Fruit fly (Drosophila melanogaster) whole organism, embryonic: Measurements from ENCODE around the gene CG6709.

Experiments
- CG10321 ChIP-seq: fragments of 200-800 bp; sonication (Bioruptor generic); IDR thresholded peaks from 2 replicates; pipeline ENCODE4 v1.3.6; 2022; ENCODE audit warnings: missing biosample characterization, missing genetic modification characterization
- CG10654 ChIP-seq: fragments of 200-800 bp; sonication (Bioruptor generic); optimal IDR thresholded peaks from 2 replicates; lab custom pipeline; 2016; ENCODE audit warnings: missing biosample characterization, missing genetic modification characterization
- CG11093 ChIP-seq: fragments of 200-800 bp; sonication (Bioruptor generic); IDR thresholded peaks from 3 replicates; pipeline ENCODE4 v1.3.6; 2022; ENCODE audit warnings: missing biosample characterization, missing genetic modification characterization
- CG11560 ChIP-seq: fragments of 200-800 bp; sonication (Bioruptor generic); IDR thresholded peaks from 3 replicates; pipeline ENCODE4 v1.3.6; 2022; ENCODE audit warnings: missing biosample characterization, missing genetic modification characterization
- CG13287 ChIP-seq: fragments of 200-800 bp; sonication (Bioruptor generic); IDR thresholded peaks from 2 replicates; pipeline ENCODE4 v1.3.6; 2022; ENCODE audit warnings: missing biosample characterization, missing genetic modification characterization; ENCODE audit not compliant: partially characterized antibody
- CG13775 ChIP-seq: fragments of 200-800 bp; sonication (Bioruptor generic); optimal IDR thresholded peaks from 3 replicates; lab custom pipeline; 2017; ENCODE audit warnings: missing biosample characterization, mild to moderate bottlenecking, missing genetic modification characterization
- CG14710 ChIP-seq: fragments of 200-800 bp; sonication (Bioruptor generic); optimal IDR thresholded peaks from 3 replicates; lab custom pipeline; 2019; ENCODE audit warnings: missing biosample characterization, mild to moderate bottlenecking, missing genetic modification characterization, moderate library complexity
- CG15479 ChIP-seq: fragments of 200-800 bp; sonication (Bioruptor generic); optimal IDR thresholded peaks from 3 replicates; lab custom pipeline; 2019; ENCODE audit warnings: missing biosample characterization, mild to moderate bottlenecking, missing genetic modification characterization, moderate library complexity
- CG15514 ChIP-seq: fragments of 200-800 bp; sonication (Bioruptor generic); optimal IDR thresholded peaks from 3 replicates; lab custom pipeline; 2017; ENCODE audit warnings: missing biosample characterization, missing genetic modification characterization, mild to moderate bottlenecking, moderate library complexity, missing genetic modification reagents
- CG1603 ChIP-seq: fragments of 200-800 bp; sonication (Bioruptor generic); optimal IDR thresholded peaks from 2 replicates; lab custom pipeline; 2019; ENCODE audit warnings: missing biosample characterization, mild to moderate bottlenecking, missing genetic modification characterization, moderate library complexity
- CG4328 ChIP-seq: fragments of 200-800 bp; sonication (Bioruptor generic); optimal IDR thresholded peaks from 3 replicates; lab custom pipeline; 2017; ENCODE audit warnings: missing biosample characterization, missing genetic modification reagents, missing genetic modification characterization
- CG7745 ChIP-seq: fragments of 200-800 bp; sonication (Bioruptor generic); optimal IDR thresholded peaks from 2 replicates; lab custom pipeline; 2018; ENCODE audit warnings: missing biosample characterization, mild to moderate bottlenecking, missing genetic modification characterization, moderate library complexity
- CG8388 ChIP-seq: fragments of 200-800 bp; sonication (Bioruptor generic); optimal IDR thresholded peaks from 2 replicates; lab custom pipeline; 2019; ENCODE audit warnings: missing biosample characterization, mild to moderate bottlenecking, missing genetic modification characterization, moderate library complexity
- CG9797 ChIP-seq: fragments of 200-800 bp; sonication (Bioruptor generic); optimal IDR thresholded peaks from 3 replicates; lab custom pipeline; 2018; ENCODE audit warnings: missing biosample characterization, mild to moderate bottlenecking, missing genetic modification characterization
- Camta ChIP-seq: fragments of 200-800 bp; sonication (Bioruptor generic); optimal IDR thresholded peaks from 2 replicates; lab custom pipeline; 2016; ENCODE audit warnings: missing biosample characterization, missing genetic modification characterization
- CrebB ChIP-seq: fragments of 200-800 bp; sonication (Bioruptor generic); optimal IDR thresholded peaks from 3 replicates; lab custom pipeline; 2018; ENCODE audit warnings: missing biosample characterization, mild to moderate bottlenecking, missing genetic modification characterization
- Dbx ChIP-seq: fragments of 200-800 bp; sonication (Bioruptor generic); IDR thresholded peaks from 3 replicates; pipeline ENCODE4 v1.3.6; 2022; ENCODE audit warnings: missing biosample characterization, missing genetic modification characterization
- Dfd ChIP-seq, 2 experiments: fragments of >200 bp; optimal IDR thresholded peaks; 2 replicates each; lab custom pipeline; 2017; ENCODE audit warnings: missing biosample characterization in 2 of 2, missing genetic modification characterization in 2 of 2
- Hand ChIP-seq: fragments of 200-800 bp; sonication (Bioruptor generic); optimal IDR thresholded peaks from 2 replicates; lab custom pipeline; 2017; ENCODE audit warnings: mild to moderate bottlenecking, missing biosample characterization, missing genetic modification reagents, missing genetic modification characterization
- Hey ChIP-seq: fragments of 200-800 bp; sonication (Bioruptor generic); optimal IDR thresholded peaks from 3 replicates; lab custom pipeline; 2018; ENCODE audit warnings: missing biosample characterization, mild to moderate bottlenecking, missing genetic modification characterization
- HmgD ChIP-seq: fragments of 200-800 bp; sonication (Bioruptor generic); optimal IDR thresholded peaks from 3 replicates; lab custom pipeline; 2016; ENCODE audit warnings: missing biosample characterization, missing genetic modification characterization
- Lpt ChIP-seq: fragments of >200 bp; optimal IDR thresholded peaks from 2 replicates; lab custom pipeline; 2018; ENCODE audit warnings: missing biosample characterization, missing genetic modification characterization
- Ptx1 ChIP-seq: fragments of 200-800 bp; sonication (Bioruptor generic); IDR thresholded peaks from 2 replicates; pipeline ENCODE4 v1.3.6; 2022; ENCODE audit warnings: missing biosample characterization, missing genetic modification characterization
- Side ChIP-seq: fragments of 200-800 bp; sonication (Bioruptor generic); optimal IDR thresholded peaks from 2 replicates; lab custom pipeline; 2016; ENCODE audit warnings: missing biosample characterization, missing genetic modification characterization
- Taf1 ChIP-seq: fragments of 200-800 bp; sonication (Bioruptor generic); IDR thresholded peaks from 2 replicates; pipeline ENCODE4 v1.3.6; 2022; ENCODE audit warnings: missing biosample characterization, missing genetic modification characterization
- Xrp1 ChIP-seq: fragments of 200-800 bp; sonication (Bioruptor generic); IDR thresholded peaks from 2 replicates; pipeline ENCODE4 v1.3.6; 2022; ENCODE audit warnings: missing biosample characterization, missing genetic modification characterization
- ab ChIP-seq: fragments of 200-800 bp; sonication (Bioruptor generic); optimal IDR thresholded peaks from 2 replicates; lab custom pipeline; 2016; ENCODE audit warnings: missing biosample characterization, missing genetic modification characterization
- ara ChIP-seq: fragments of 200-800 bp; sonication (Bioruptor generic); IDR thresholded peaks from 2 replicates; pipeline ENCODE4 v1.3.6; 2022; ENCODE audit warnings: missing biosample characterization, missing genetic modification characterization
- chm ChIP-seq: fragments of 200-800 bp; sonication (Bioruptor generic); IDR thresholded peaks from 2 replicates; pipeline ENCODE4 v1.3.6; 2022; ENCODE audit warnings: missing biosample characterization, missing genetic modification characterization
- ci ChIP-seq: fragments of 200-800 bp; sonication (Bioruptor generic); IDR thresholded peaks from 3 replicates; pipeline ENCODE4 v1.3.6; 2022; ENCODE audit warnings: missing biosample characterization, missing genetic modification characterization
- da ChIP-seq: fragments of 200-800 bp; sonication (Bioruptor generic); optimal IDR thresholded peaks from 2 replicates; lab custom pipeline; 2016; ENCODE audit warnings: missing biosample characterization, missing genetic modification characterization
- esg ChIP-seq: fragments of 200-800 bp; sonication (Bioruptor generic); conservative IDR thresholded peaks from 2 replicates; pipeline ENCODE4 v1.3.6; 2022; ENCODE audit warnings: missing biosample characterization, missing genetic modification characterization
- fd96Cb ChIP-seq: fragments of 200-800 bp; sonication (Bioruptor generic); optimal IDR thresholded peaks from 2 replicates; lab custom pipeline; 2018; ENCODE audit warnings: missing biosample characterization, mild to moderate bottlenecking, missing genetic modification characterization, moderate library complexity
- fru ChIP-seq: fragments of >200 bp; optimal IDR thresholded peaks from 2 replicates; lab custom pipeline; 2017
- ftz-f1 ChIP-seq: fragments of 200-800 bp; sonication (Bioruptor generic); optimal IDR thresholded peaks from 2 replicates; lab custom pipeline; 2016; ENCODE audit warnings: missing biosample characterization, missing genetic modification characterization
- gsb-n ChIP-seq: fragments of 200-800 bp; sonication (Bioruptor generic); optimal IDR thresholded peaks from 3 replicates; lab custom pipeline; 2018; ENCODE audit warnings: missing biosample characterization, mild to moderate bottlenecking, missing genetic modification characterization
- jing ChIP-seq: fragments of 200-800 bp; sonication (Bioruptor generic); optimal IDR thresholded peaks from 2 replicates; lab custom pipeline; 2018; ENCODE audit warnings: missing biosample characterization, mild to moderate bottlenecking, missing genetic modification characterization
- jumu ChIP-seq: fragments of 200-800 bp; sonication (Bioruptor generic); optimal IDR thresholded peaks from 3 replicates; lab custom pipeline; 2016; ENCODE audit warnings: missing biosample characterization, missing genetic modification characterization
- kah ChIP-seq: fragments of 200-800 bp; sonication (Bioruptor generic); optimal IDR thresholded peaks from 2 replicates; lab custom pipeline; 2018; ENCODE audit warnings: missing biosample characterization, mild to moderate bottlenecking, missing genetic modification characterization
- klu ChIP-seq: fragments of 200-800 bp; sonication (Bioruptor generic); IDR thresholded peaks from 2 replicates; pipeline ENCODE4 v1.3.6; 2022; ENCODE audit warnings: missing biosample characterization, missing genetic modification characterization
- knrl ChIP-seq: fragments of 200-800 bp; sonication (Bioruptor generic); IDR thresholded peaks from 3 replicates; pipeline ENCODE4 v1.3.6; 2022; ENCODE audit warnings: missing biosample characterization, missing genetic modification characterization; ENCODE audit not compliant: partially characterized antibody
- lbe ChIP-seq: fragments of 200-800 bp; sonication (Bioruptor generic); optimal IDR thresholded peaks from 2 replicates; lab custom pipeline; 2016; ENCODE audit warnings: missing biosample characterization, mild to moderate bottlenecking, missing genetic modification characterization
- mld ChIP-seq: fragments of 200-800 bp; sonication (Bioruptor generic); IDR thresholded peaks from 3 replicates; pipeline ENCODE4 v1.3.6; 2022; ENCODE audit warnings: missing biosample characterization, missing genetic modification characterization; ENCODE audit not compliant: partially characterized antibody
- nau ChIP-seq: fragments of 200-800 bp; sonication (Bioruptor generic); optimal IDR thresholded peaks from 3 replicates; lab custom pipeline; 2017; ENCODE audit warnings: missing biosample characterization, mild to moderate bottlenecking, missing genetic modification characterization, missing genetic modification reagents
- onecut ChIP-seq: fragments of 200-800 bp; sonication (Bioruptor generic); IDR thresholded peaks from 2 replicates; pipeline ENCODE4 v1.3.6; 2022; ENCODE audit warnings: missing biosample characterization, missing genetic modification characterization
- pfk ChIP-seq: fragments of 200-800 bp; sonication (Bioruptor generic); optimal IDR thresholded peaks from 2 replicates; lab custom pipeline; 2018; ENCODE audit warnings: missing biosample characterization, mild to moderate bottlenecking, missing genetic modification characterization, moderate library complexity
- vnd ChIP-seq: fragments of 200-800 bp; sonication (Bioruptor generic); IDR thresholded peaks from 3 replicates; pipeline ENCODE4 v1.3.6; 2022; ENCODE audit warnings: missing biosample characterization, missing genetic modification characterization; ENCODE audit not compliant: partially characterized antibody
- z ChIP-seq: fragments of 200-800 bp; sonication (Bioruptor generic); IDR thresholded peaks from 3 replicates; pipeline ENCODE4 v1.3.6; 2022; ENCODE audit warnings: missing biosample characterization, missing genetic modification characterization
- zen ChIP-seq: fragments of 200-800 bp; sonication (Bioruptor generic); optimal IDR thresholded peaks from 3 replicates; lab custom pipeline; 2018; ENCODE audit warnings: missing biosample characterization, mild to moderate bottlenecking, missing genetic modification characterization, moderate library complexity

Gene CG6709

DNA sequence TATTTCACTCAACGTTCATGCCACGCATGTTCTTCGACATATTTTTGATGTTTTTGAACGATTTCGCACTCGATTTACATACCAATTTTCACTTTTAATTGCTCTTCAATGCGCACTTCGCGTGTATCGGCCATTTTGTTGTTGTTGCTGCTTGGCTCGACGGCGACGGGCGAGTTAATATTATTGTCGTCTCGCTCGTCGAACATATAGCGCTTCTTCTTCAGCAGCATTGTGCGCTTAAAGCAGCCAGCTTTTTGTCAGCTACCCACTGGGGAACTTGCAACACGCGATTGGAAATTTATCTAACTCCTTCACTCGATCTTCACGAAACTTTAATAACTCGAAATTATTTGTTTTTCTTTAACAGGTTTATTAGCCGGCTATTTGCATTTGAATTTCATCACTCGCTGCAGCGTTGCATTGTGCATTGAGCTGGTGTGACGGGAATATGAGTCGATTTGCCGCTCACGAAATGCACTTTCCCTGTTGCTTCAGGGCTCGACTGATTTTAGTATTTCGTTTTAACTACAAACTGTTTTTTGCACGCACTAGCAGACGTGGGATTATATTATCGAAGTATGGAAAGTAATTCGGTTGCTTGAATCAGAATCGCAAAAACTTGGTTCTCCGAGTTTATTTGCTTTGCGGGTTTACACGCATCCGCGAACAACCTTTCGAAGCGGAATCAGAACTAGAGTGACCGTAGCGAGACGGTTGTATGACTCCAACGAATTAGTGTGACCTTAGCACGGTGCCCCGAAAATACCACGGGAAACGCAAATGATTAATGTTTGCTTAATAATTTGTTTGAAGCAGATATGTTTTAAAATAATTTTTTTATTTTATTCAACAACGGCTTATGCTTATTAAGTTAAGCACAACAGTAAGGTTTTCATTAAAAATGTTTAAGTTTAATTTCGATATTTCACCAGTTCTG lies 39.7 kb downstream of the CG6709 start, which contains the start of gene RasGAP1 (continued):
- TF ChIP-seq kah (no peak), Dfd (GFP tag; optimal IDR thresholded peaks at IDR 0.05; lab: Kevin White, UChicago) (no peak), CG7745 (tag; lab: Kevin White, UChicago) (no peak), fd96Cb (no peak), chm (GFP tag; lab: Robert Waterston, UW) (peak; percentile 52), lbe (GFP tag; lab: Kevin White, UChicago) (peak; percentile 0), fru (lab: Kevin White, UChicago) (no peak), Camta (GFP tag; lab: Kevin White, UChicago) (no peak), mld (no peak), da (no peak), pfk (GFP tag; lab: Kevin White, UChicago) (no peak), knrl (GFP tag; lab: Robert Waterston, UW) (peak; percentile 51; the same call in 1 of the 3 replicates), CG14710 (tag; lab: Kevin White, UChicago) (no peak), CG11093 (GFP tag; lab: Robert Waterston, UW) (no peak), gsb-n (tag; lab: Kevin White, UChicago) (no peak), ab (GFP tag; lab: Kevin White, UChicago) (no peak), Ptx1 (GFP tag; lab: Robert Waterston, UW) (no peak), HmgD (GFP tag; lab: Kevin White, UChicago) (peak; percentile 84), jumu (GFP tag; lab: Kevin White, UChicago) (peak; percentile 18), CG1603 (tag; lab: Kevin White, UChicago) (peak; percentile 47), CG15479 (GFP tag; lab: Kevin White, UChicago) (peak; percentile 32), CG13287 (GFP tag; lab: Robert Waterston, UW) (peak; percentile 59), CG4328 (GFP tag; lab: Kevin White, UChicago) (no peak), CrebB (no peak), Taf1 (GFP tag; lab: Robert Waterston, UW) (0 out of 2 replicates have a peak, but pooled peaks have one; percentile 7), nau (GFP tag; lab: Kevin White, UChicago) (no peak), CG15514 (GFP tag; lab: Kevin White, UChicago) (peak; percentile 65), ara (GFP tag; lab: Robert Waterston, UW) (no peak), CG13775 (no peak), z (GFP tag; lab: Robert Waterston, UW) (0 out of 3 replicates have a peak, but pooled peaks have one; percentile 36), Side (GFP tag; lab: Kevin White, UChicago) (no peak), ftz-f1 (no peak), onecut (no peak), Xrp1 (GFP tag; lab: Robert Waterston, UW) (no peak), CG11560 (peak; percentile 95), CG10654 (GFP tag; lab: Kevin White, UChicago) (no peak), zen (tag; lab: Kevin White, UChicago) (no peak), CG10321 (GFP tag; lab: Robert Waterston, UW) (peak; percentile 97), vnd (no peak), esg (no peak), Hey (tag; lab: Kevin White, UChicago) (no peak), ci (GFP tag; lab: Robert Waterston, UW) (0 out of 3 replicates have a peak, but pooled peaks have one; percentile 5), Dbx (GFP tag; lab: Robert Waterston, UW) (no peak), CG9797 (GFP tag; lab: Kevin White, UChicago) (peak; percentile 85), klu (GFP tag; lab: Robert Waterston, UW) (no peak), Hand (GFP tag; lab: Kevin White, UChicago) (no peak), CG8388 (GFP tag; lab: Kevin White, UChicago) (no peak), jing (GFP tag; lab: Kevin White, UChicago) (no peak), Lpt (GFP tag; lab: Kevin White, UChicago) (no peak)
